Fruit fly (Drosophila melanogaster): ENCODE measurements around the gene ifc.

ifc gene

dm6 chr2L:5945651-5946547, 40.2 kb upstream of the ifc start (continued):
- TF ChIP-seq CG30403 (GFP tag; optimal IDR thresholded peaks at IDR 0.05) (no peak), B-H2 (GFP tag; optimal IDR thresholded peaks at IDR 0.05) (peak; percentile 57), CG1832 (GFP tag; optimal IDR thresholded peaks at IDR 0.05) (peak; percentile 39), Abd-B (GFP tag; optimal IDR thresholded peaks at IDR 0.05) (no peak), E2f2 (GFP tag; IDR thresholded peaks at IDR 0.05) (no peak; the same call in 1 of the 2 replicates), CG8924 (tag; optimal IDR thresholded peaks at IDR 0.05) (no peak), CG10979 (tag; optimal IDR thresholded peaks at IDR 0.05) (no peak), Neu2 (GFP tag; optimal IDR thresholded peaks at IDR 0.05; ENCODE audit: borderline replicate concordance) (no peak), Max (GFP tag; optimal IDR thresholded peaks at IDR 0.05) (no peak), Hr51 (GFP tag; optimal IDR thresholded peaks at IDR 0.05) (no peak), chinmo (GFP tag; IDR thresholded peaks at IDR 0.05; ENCODE audit: partially characterized antibody) (peak; percentile 75; the same call in 3 of the 4 replicates), CG17912 (GFP tag; optimal IDR thresholded peaks at IDR 0.05) (no peak), rib (GFP tag; IDR thresholded peaks at IDR 0.05) (no peak), Poxn (GFP tag; IDR thresholded peaks at IDR 0.05) (no peak), zen (tag; optimal IDR thresholded peaks at IDR 0.05) (no peak), CG4424 (GFP tag; optimal IDR thresholded peaks at IDR 0.05) (no peak), Ets65A (GFP tag) (peak; percentile 45), esg (GFP tag; conservative IDR thresholded peaks at IDR 0.05) (no peak), Dbx (GFP tag; IDR thresholded peaks at IDR 0.05) (peak; percentile 62; the same call in 2 of the 3 replicates), tio (GFP tag; optimal IDR thresholded peaks at IDR 0.05) (no peak), fd96Cb (tag; optimal IDR thresholded peaks at IDR 0.05) (no peak), HLHmδ (GFP tag; optimal IDR thresholded peaks at IDR 0.05) (no peak), ftz-f1 (GFP tag; optimal IDR thresholded peaks at IDR 0.05) (peak; percentile 81), CG4820 (GFP tag; optimal IDR thresholded peaks at IDR 0.05) (no peak), CG13775 (GFP tag; optimal IDR thresholded peaks at IDR 0.05) (no peak), btn (GFP tag; optimal IDR thresholded peaks at IDR 0.05) (no peak), CG13424 (tag; optimal IDR thresholded peaks at IDR 0.05) (no peak), pan (optimal IDR thresholded peaks at IDR 0.05) (no peak), pan (GFP tag; optimal IDR thresholded peaks at IDR 0.05 in 1 of 2, IDR thresholded peaks at IDR 0.05 in 1 of 2) (no peak), Blimp-1 (GFP tag; optimal IDR thresholded peaks at IDR 0.05) (no peak), ERR (GFP tag; optimal IDR thresholded peaks at IDR 0.05) (peak; percentile 94), CG5245 (GFP tag; optimal IDR thresholded peaks at IDR 0.05) (no peak), CG31441 (GFP tag; IDR thresholded peaks at IDR 0.05) (no peak), Eip74EF (GFP tag; optimal IDR thresholded peaks at IDR 0.05) (peak; percentile 61 to 85), Nf-YB (GFP tag; optimal IDR thresholded peaks at IDR 0.05) (no peak), CG6765 (GFP tag; optimal IDR thresholded peaks at IDR 0.05) (no peak), CG2120 (GFP tag; optimal IDR thresholded peaks at IDR 0.05) (no peak), klu (GFP tag; IDR thresholded peaks at IDR 0.05) (no peak), Ssrp (tag; optimal IDR thresholded peaks at IDR 0.05) (no peak), CG10209 (GFP tag; optimal IDR thresholded peaks at IDR 0.05) (no peak), kay (GFP tag; optimal IDR thresholded peaks at IDR 0.05) (no peak), CG8478 (optimal IDR thresholded peaks at IDR 0.05) (peak; percentile 43), bcd (GFP tag; optimal IDR thresholded peaks at IDR 0.05) (no peak), en (GFP tag; optimal IDR thresholded peaks at IDR 0.05) (no peak), ci (GFP tag; IDR thresholded peaks at IDR 0.05) (no peak), Dref (GFP tag; IDR thresholded peaks at IDR 0.05) (no peak), GATAe (GFP tag; conservative IDR thresholded peaks at IDR 0.05) (no peak), so (GFP tag; IDR thresholded peaks at IDR 0.05) (no peak), gcm2 (GFP tag; optimal IDR thresholded peaks at IDR 0.05) (no peak)

Data from whole organism, embryonic.